Worm (Caenorhabditis elegans) whole organism, L1 larva: Measurements from ENCODE around the gene F08H9.4.

Experiments
- alr-1 ChIP-seq: fragments of 200-800 bp; sonication (Bioruptor generic); optimal IDR thresholded peaks from 2 replicates; lab custom pipeline; 2018; ENCODE audit warnings: borderline replicate concordance, mild to moderate bottlenecking, missing genetic modification characterization, missing compliant biosample characterization
- aly-2 ChIP-seq: fragments of 150-350 bp; optimal IDR thresholded peaks from 2 replicates; lab custom pipeline; 2014; ENCODE audit warnings: missing biosample characterization, missing genetic modification characterization
- ces-1 ChIP-seq: fragments of 150-350 bp; optimal IDR thresholded peaks from 2 replicates; lab custom pipeline; 2014; ENCODE audit warnings: missing biosample characterization, missing genetic modification reagents, missing genetic modification characterization
- lin-13 ChIP-seq: fragments of 150-350 bp; optimal IDR thresholded peaks from 2 replicates; lab custom pipeline; 2014; ENCODE audit warnings: missing biosample characterization, missing genetic modification reagents, missing genetic modification characterization
- lin-39 ChIP-seq: fragments of 150-350 bp; optimal IDR thresholded peaks from 2 replicates; lab custom pipeline; 2014; ENCODE audit warnings: missing biosample characterization, missing genetic modification reagents, missing genetic modification characterization
- mef-2 ChIP-seq: fragments of 150-350 bp; optimal IDR thresholded peaks from 2 replicates; lab custom pipeline; 2014; ENCODE audit warnings: missing biosample characterization, missing genetic modification characterization
- pqm-1 ChIP-seq: sonication (generic microtip); optimal IDR thresholded peaks from 3 replicates; lab custom pipeline; 2017; ENCODE audit warnings: missing biosample characterization, missing genetic modification characterization
- snpc-4 ChIP-seq: fragments of 150-350 bp; optimal IDR thresholded peaks from 2 replicates; lab custom pipeline; 2014; ENCODE audit warnings: missing biosample characterization, missing genetic modification characterization
- zag-1 ChIP-seq: fragments of 150-350 bp; optimal IDR thresholded peaks from 2 replicates; lab custom pipeline; 2014; ENCODE audit warnings: missing biosample characterization, missing genetic modification characterization

DNA sequence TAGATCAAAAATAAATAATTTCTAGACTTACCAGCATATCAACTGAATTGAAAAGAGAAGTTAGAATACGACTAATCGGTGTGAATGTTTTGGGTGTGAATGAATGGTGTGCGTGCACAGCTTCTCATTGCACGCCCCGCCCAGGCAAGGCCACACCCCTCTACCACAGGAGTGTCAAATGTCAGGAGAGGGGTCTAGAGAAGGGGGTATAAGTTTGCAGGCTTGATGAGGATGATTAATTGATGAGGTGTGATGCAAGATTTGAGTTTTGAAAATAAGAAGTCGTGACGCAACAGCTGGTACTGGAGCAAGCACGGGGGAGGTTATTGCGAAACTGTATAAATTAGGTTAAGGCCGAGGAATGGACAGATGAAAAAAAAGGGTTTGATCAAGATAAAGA, 32.0 kb downstream of the F08H9.4 start, which contains the start of gene egl-1:
- TF ChIP-seq pqm-1 (tag; lab: Kevin White, UChicago) (no peak), ces-1 (GFP tag; lab: Kevin White, UChicago) (no peak), aly-2 (no peak), lin-39 (no peak), snpc-4 (tag; lab: Kevin White, UChicago) (no peak), mef-2 (tag; lab: Kevin White, UChicago) (no peak), zag-1 (tag; lab: Kevin White, UChicago) (no peak), alr-1 (tag; lab: Kevin White, UChicago) (no peak), lin-13 (GFP tag; lab: Kevin White, UChicago) (no peak)
